Fruit fly (Drosophila melanogaster) whole organism, embryonic: Measurements from ENCODE around the gene Oatp30B.
A peak's percentile ranks its signal among the peaks of the same experiment; 100 is the strongest.

ENCODE experiments used
- CG10366 ChIP-seq: fragments of 200-800 bp; sonication (Bioruptor generic); IDR thresholded peaks from 2 replicates; pipeline ENCODE4 v1.3.6; 2022; ENCODE audit warnings: missing biosample characterization, missing genetic modification characterization
- CG10979 ChIP-seq: fragments of 200-800 bp; sonication (Bioruptor generic); optimal IDR thresholded peaks from 2 replicates; lab custom pipeline; 2018; ENCODE audit warnings: missing biosample characterization, mild to moderate bottlenecking, missing genetic modification characterization, moderate library complexity
- CG12659 ChIP-seq: fragments of 200-800 bp; sonication (Bioruptor generic); optimal IDR thresholded peaks from 3 replicates; lab custom pipeline; 2017; ENCODE audit warnings: mild to moderate bottlenecking, missing biosample characterization, missing genetic modification reagents, missing genetic modification characterization
- CG14667 ChIP-seq: fragments of 200-800 bp; sonication (Bioruptor generic); IDR thresholded peaks from 2 replicates; pipeline ENCODE4 v1.3.6; 2022; ENCODE audit warnings: missing biosample characterization, missing genetic modification characterization
- CG15479 ChIP-seq: fragments of 200-800 bp; sonication (Bioruptor generic); optimal IDR thresholded peaks from 3 replicates; lab custom pipeline; 2019; ENCODE audit warnings: missing biosample characterization, mild to moderate bottlenecking, missing genetic modification characterization, moderate library complexity
- CG1602 ChIP-seq: fragments of 200-800 bp; sonication (Bioruptor generic); optimal IDR thresholded peaks from 3 replicates; lab custom pipeline; 2016; ENCODE audit warnings: missing biosample characterization, missing genetic modification characterization
- CG16813 ChIP-seq: fragments of 200-800 bp; sonication (Bioruptor generic); IDR thresholded peaks from 3 replicates; pipeline ENCODE4 v1.3.6; 2022; ENCODE audit warnings: missing biosample characterization, missing genetic modification characterization; ENCODE audit not compliant: partially characterized antibody
- CG17359 ChIP-seq: fragments of 200-800 bp; sonication (Bioruptor generic); optimal IDR thresholded peaks from 3 replicates; lab custom pipeline; 2018; ENCODE audit warnings: missing biosample characterization, mild to moderate bottlenecking, missing genetic modification characterization, moderate library complexity
- CG17361 ChIP-seq: fragments of 200-800 bp; sonication (Bioruptor generic); IDR thresholded peaks from 3 replicates; pipeline ENCODE4 v1.3.6; 2022; ENCODE audit warnings: missing biosample characterization, missing genetic modification characterization
- CG18764 ChIP-seq: fragments of 200-800 bp; sonication (Bioruptor generic); optimal IDR thresholded peaks from 3 replicates; lab custom pipeline; 2016; ENCODE audit warnings: missing biosample characterization, missing genetic modification characterization
- CG2712 ChIP-seq: fragments of 200-800 bp; optimal IDR thresholded peaks from 3 replicates; lab custom pipeline; 2019; ENCODE audit warnings: missing biosample characterization, mild to moderate bottlenecking, missing genetic modification characterization, moderate library complexity
- CG33213 ChIP-seq: fragments of 200-800 bp; sonication (Bioruptor generic); optimal IDR thresholded peaks from 3 replicates; lab custom pipeline; 2016; ENCODE audit warnings: missing biosample characterization, missing genetic modification characterization
- CG33557 ChIP-seq: fragments of 200-800 bp; sonication (Bioruptor generic); optimal IDR thresholded peaks from 2 replicates; lab custom pipeline; 2019; ENCODE audit warnings: missing biosample characterization, mild to moderate bottlenecking, missing genetic modification characterization, moderate library complexity
- CG34422 ChIP-seq: fragments of 200-800 bp; sonication (Bioruptor generic); IDR thresholded peaks from 3 replicates; pipeline ENCODE4 v1.3.6; 2022; ENCODE audit warnings: missing biosample characterization, missing genetic modification characterization
- CG3995 ChIP-seq: fragments of 200-800 bp; sonication (Bioruptor generic); optimal IDR thresholded peaks from 3 replicates; lab custom pipeline; 2016; ENCODE audit warnings: missing biosample characterization, missing genetic modification characterization
- CG7271 ChIP-seq: fragments of 200-800 bp; sonication (Bioruptor generic); optimal IDR thresholded peaks from 2 replicates; lab custom pipeline; 2018; ENCODE audit warnings: missing biosample characterization, mild to moderate bottlenecking, missing genetic modification characterization, moderate library complexity
- CG8290 ChIP-seq, 3 experiments: fragments of 200-800 bp; sonication (Bioruptor generic); optimal IDR thresholded peaks; 2 replicates each; lab custom pipeline; 2016 to 2019; ENCODE audit warnings: missing biosample characterization in 3 of 3, missing genetic modification characterization in 3 of 3, mild to moderate bottlenecking in 2 of 3, moderate library complexity in 1 of 3
- CG9215 ChIP-seq: fragments of 200-800 bp; sonication (Bioruptor generic); IDR thresholded peaks from 2 replicates; pipeline ENCODE4 v1.3.6; 2022; ENCODE audit warnings: missing biosample characterization, missing genetic modification characterization
- CG9797 ChIP-seq: fragments of 200-800 bp; sonication (Bioruptor generic); optimal IDR thresholded peaks from 3 replicates; lab custom pipeline; 2018; ENCODE audit warnings: missing biosample characterization, mild to moderate bottlenecking, missing genetic modification characterization
- CG9876 ChIP-seq: fragments of 200-800 bp; sonication (Bioruptor generic); optimal IDR thresholded peaks from 2 replicates; lab custom pipeline; 2016; ENCODE audit warnings: missing biosample characterization, missing genetic modification characterization
- CTCF ChIP-seq: fragments of 200-800 bp; sonication (Bioruptor generic); optimal IDR thresholded peaks from 2 replicates; lab custom pipeline; 2017; ENCODE audit warnings: missing biosample characterization, mild to moderate bottlenecking, missing genetic modification characterization, moderate library complexity
- Dek ChIP-seq: fragments of 200-800 bp; sonication (Bioruptor generic); optimal IDR thresholded peaks from 3 replicates; lab custom pipeline; 2019; ENCODE audit warnings: missing biosample characterization, mild to moderate bottlenecking, missing genetic modification characterization, moderate library complexity
- Dip2 ChIP-seq: fragments of 200-800 bp; sonication (Bioruptor generic); IDR thresholded peaks from 2 replicates; pipeline ENCODE4 v1.3.6; 2022; ENCODE audit warnings: missing biosample characterization, missing genetic modification characterization
- Dref ChIP-seq: fragments of 200-800 bp; sonication (Bioruptor generic); IDR thresholded peaks from 2 replicates; pipeline ENCODE4 v1.3.6; 2022; ENCODE audit warnings: missing biosample characterization, missing genetic modification characterization
- E2f1 ChIP-seq: fragments of 200-800 bp; sonication (Bioruptor generic); IDR thresholded peaks from 2 replicates; pipeline ENCODE4 v1.3.6; 2022; ENCODE audit warnings: missing biosample characterization, missing genetic modification characterization
- Eip74EF ChIP-seq, 2 experiments: fragments of 200-800 bp in 1 of 2; fragments of >200 bp in 1 of 2; sonication (Bioruptor generic) in 1 of 2; optimal IDR thresholded peaks; 2 replicates each; lab custom pipeline; 2017 to 2019; ENCODE audit warnings: missing biosample characterization in 2 of 2, missing genetic modification characterization in 2 of 2, mild to moderate bottlenecking in 1 of 2, moderate library complexity in 1 of 2
- Fer2 ChIP-seq: fragments of 200-800 bp; sonication (Bioruptor generic); optimal IDR thresholded peaks from 2 replicates; lab custom pipeline; 2018; ENCODE audit warnings: missing biosample characterization, mild to moderate bottlenecking, missing genetic modification characterization, moderate library complexity
- Gsc ChIP-seq: fragments of 200-800 bp; sonication (Bioruptor generic); IDR thresholded peaks from 2 replicates; pipeline ENCODE4 v1.3.6; 2022; ENCODE audit warnings: missing biosample characterization, missing genetic modification characterization
- HmgZ ChIP-seq: fragments of 200-800 bp; sonication (Bioruptor generic); optimal IDR thresholded peaks from 2 replicates; lab custom pipeline; 2018; ENCODE audit warnings: missing biosample characterization, mild to moderate bottlenecking, missing genetic modification characterization
- Hr39 ChIP-seq: fragments of >200 bp; optimal IDR thresholded peaks from 2 replicates; lab custom pipeline; 2017
- Hsf ChIP-seq: fragments of 200-800 bp; sonication (Bioruptor generic); optimal IDR thresholded peaks from 3 replicates; lab custom pipeline; 2016; ENCODE audit warnings: missing biosample characterization, missing genetic modification characterization
- Med ChIP-seq: fragments of 200-800 bp; sonication (Bioruptor generic); peaks from one replicate; lab custom pipeline; 2016; ENCODE audit warnings: missing biosample characterization, missing genetic modification characterization, mild to moderate bottlenecking, inconsistent platforms, moderate library complexity
- Myb ChIP-seq: fragments of 200-800 bp; sonication (Bioruptor generic); optimal IDR thresholded peaks from 2 replicates; lab custom pipeline; 2016; ENCODE audit warnings: missing biosample characterization, missing genetic modification characterization
- Oli ChIP-seq: fragments of 200-800 bp; sonication (Bioruptor generic); optimal IDR thresholded peaks from 2 replicates; lab custom pipeline; 2018; ENCODE audit warnings: missing biosample characterization, mild to moderate bottlenecking, missing genetic modification characterization, moderate library complexity
- Ravus ChIP-seq: fragments of 200-800 bp; sonication (Bioruptor generic); IDR thresholded peaks from 2 replicates; pipeline ENCODE4 v1.3.6; 2022; ENCODE audit warnings: missing biosample characterization, missing genetic modification characterization
- Ssrp ChIP-seq: fragments of 200-800 bp; sonication (Bioruptor generic); optimal IDR thresholded peaks from 2 replicates; lab custom pipeline; 2018; ENCODE audit warnings: missing biosample characterization, mild to moderate bottlenecking, missing genetic modification characterization, moderate library complexity
- Xbp1 ChIP-seq: fragments of 200-800 bp; sonication (Bioruptor generic); optimal IDR thresholded peaks from 3 replicates; lab custom pipeline; 2016; ENCODE audit warnings: missing biosample characterization, mild to moderate bottlenecking, missing genetic modification characterization
- cad ChIP-seq: fragments of >200 bp; optimal IDR thresholded peaks from 2 replicates; lab custom pipeline; 2017; ENCODE audit warnings: missing biosample characterization, missing genetic modification characterization
- corto ChIP-seq: fragments of 200-800 bp; sonication (Bioruptor generic); optimal IDR thresholded peaks from 2 replicates; lab custom pipeline; 2016; ENCODE audit warnings: missing biosample characterization, mild to moderate bottlenecking, missing genetic modification characterization, moderate library complexity
- dati ChIP-seq: fragments of 200-800 bp; sonication (Bioruptor generic); IDR thresholded peaks from 2 replicates; pipeline ENCODE4 v1.3.6; 2022; ENCODE audit warnings: missing biosample characterization, missing genetic modification characterization
- dimm ChIP-seq: fragments of 200-800 bp; sonication (Bioruptor generic); IDR thresholded peaks from 2 replicates; pipeline ENCODE4 v1.3.6; 2022; ENCODE audit warnings: missing biosample characterization, missing genetic modification characterization
- dmrt99B ChIP-seq: fragments of 200-800 bp; sonication (Bioruptor generic); optimal IDR thresholded peaks from 2 replicates; lab custom pipeline; 2018; ENCODE audit warnings: missing biosample characterization, mild to moderate bottlenecking, missing genetic modification characterization, moderate library complexity
- emc ChIP-seq: fragments of 200-800 bp; sonication (Bioruptor generic); optimal IDR thresholded peaks from 2 replicates; lab custom pipeline; 2016; ENCODE audit warnings: missing biosample characterization, missing genetic modification characterization
- hbn ChIP-seq: fragments of 200-800 bp; sonication (Bioruptor generic); IDR thresholded peaks from 2 replicates; pipeline ENCODE4 v1.3.6; 2022; ENCODE audit warnings: missing biosample characterization, missing genetic modification characterization; ENCODE audit not compliant: partially characterized antibody
- nmo ChIP-seq: fragments of 200-800 bp; sonication (Bioruptor generic); optimal IDR thresholded peaks from 2 replicates; lab custom pipeline; 2018; ENCODE audit warnings: missing biosample characterization, mild to moderate bottlenecking, missing genetic modification characterization, moderate library complexity
- repo ChIP-seq: fragments of 200-800 bp; sonication (Bioruptor generic); optimal IDR thresholded peaks from 2 replicates; lab custom pipeline; 2016; ENCODE audit warnings: missing biosample characterization, missing genetic modification characterization
- schlank ChIP-seq: fragments of 200-800 bp; sonication (Bioruptor generic); optimal IDR thresholded peaks from 2 replicates; lab custom pipeline; 2018; ENCODE audit warnings: missing biosample characterization, mild to moderate bottlenecking, missing genetic modification characterization
- sd ChIP-seq: fragments of 200-800 bp; sonication (Bioruptor generic); optimal IDR thresholded peaks from 3 replicates; lab custom pipeline; 2018; ENCODE audit warnings: missing biosample characterization, mild to moderate bottlenecking, missing genetic modification characterization, moderate library complexity
- sens ChIP-seq: fragments of 200-800 bp; sonication (Bioruptor generic); peaks from one replicate; lab custom pipeline; 2016; ENCODE audit warnings: missing biosample characterization, missing genetic modification characterization
- sisA ChIP-seq: fragments of 200-800 bp; sonication (Bioruptor generic); IDR thresholded peaks from 2 replicates; pipeline ENCODE4 v1.3.6; 2022; ENCODE audit warnings: missing biosample characterization, missing genetic modification characterization
- sna ChIP-seq: fragments of 200-800 bp; sonication (Bioruptor generic); IDR thresholded peaks from 2 replicates; pipeline ENCODE4 v1.3.6; 2022; ENCODE audit warnings: missing biosample characterization, missing genetic modification characterization; ENCODE audit not compliant: partially characterized antibody
- zen ChIP-seq: fragments of 200-800 bp; sonication (Bioruptor generic); optimal IDR thresholded peaks from 3 replicates; lab custom pipeline; 2018; ENCODE audit warnings: missing biosample characterization, mild to moderate bottlenecking, missing genetic modification characterization, moderate library complexity

Oatp30B gene

dm6 chr2L:9539988-9540573 lies 19.1 kb downstream of the Oatp30B start, which contains the start of gene CG17855 (continued):
- TF ChIP-seq CG14667 (GFP tag; lab: Robert Waterston, UW) (no peak), CTCF (peak; percentile 95), repo (GFP tag; lab: Kevin White, UChicago) (no peak), schlank (tag; lab: Kevin White, UChicago) (no peak), CG16813 (GFP tag; lab: Robert Waterston, UW) (no peak), CG15479 (GFP tag; lab: Kevin White, UChicago) (no peak), dmrt99B (tag; lab: Kevin White, UChicago) (no peak), Ravus (GFP tag; lab: Robert Waterston, UW) (no peak), nmo (no peak), CG7271 (tag; lab: Kevin White, UChicago) (no peak), CG9797 (GFP tag; lab: Kevin White, UChicago) (peak; percentile 30), CG12659 (GFP tag; lab: Kevin White, UChicago) (peak; percentile 31), CG17359 (tag; lab: Kevin White, UChicago) (peak; percentile 0), Dek (tag; lab: Kevin White, UChicago) (peak; percentile 6), CG17361 (no peak), Xbp1 (GFP tag; lab: Kevin White, UChicago) (no peak), zen (tag; lab: Kevin White, UChicago) (no peak), Ssrp (tag; lab: Kevin White, UChicago) (no peak), emc (GFP tag; lab: Kevin White, UChicago) (no peak), cad (GFP tag; lab: Kevin White, UChicago) (no peak), Med (GFP tag; lab: Kevin White, UChicago) (peak; percentile 69), sisA (GFP tag; lab: Robert Waterston, UW) (no peak), CG9215 (GFP tag; lab: Robert Waterston, UW) (no peak), CG1602 (GFP tag; lab: Kevin White, UChicago) (no peak), Hsf (GFP tag; lab: Kevin White, UChicago) (no peak), CG18764 (no peak), CG33213 (GFP tag; lab: Kevin White, UChicago) (no peak), corto (GFP tag; lab: Kevin White, UChicago) (no peak), Eip74EF (GFP tag; optimal IDR thresholded peaks at IDR 0.05; lab: Kevin White, UChicago) (no peak), Dip2 (no peak), CG10366 (GFP tag; lab: Robert Waterston, UW) (no peak), sna (no peak), dati (GFP tag; lab: Robert Waterston, UW) (no peak), E2f1 (GFP tag; lab: Robert Waterston, UW) (no peak), CG3995 (GFP tag; lab: Kevin White, UChicago) (no peak), sens (GFP tag; lab: Kevin White, UChicago) (peak; percentile 14), Gsc (GFP tag; lab: Robert Waterston, UW) (no peak), hbn (GFP tag; lab: Robert Waterston, UW) (no peak), CG10979 (no peak), CG2712 (tag; lab: Kevin White, UChicago) (no peak), Oli (tag; lab: Kevin White, UChicago) (no peak), dimm (no peak), HmgZ (tag; lab: Kevin White, UChicago) (no peak), Dref (peak; percentile 43), CG33557 (no peak), CG8290 (GFP tag; optimal IDR thresholded peaks at IDR 0.05; lab: Kevin White, UChicago) (no peak), CG8290 (tag; optimal IDR thresholded peaks at IDR 0.05; lab: Kevin White, UChicago) (no peak), sd (tag; lab: Kevin White, UChicago) (no peak), Hr39 (lab: Kevin White, UChicago) (no peak), CG34422 (GFP tag; lab: Robert Waterston, UW) (no peak), CG9876 (GFP tag; lab: Kevin White, UChicago) (no peak), Myb (GFP tag; lab: Kevin White, UChicago) (peak; percentile 81), Fer2 (no peak)
